Fruit fly (Drosophila melanogaster) whole organism, embryonic: ENCODE data around the gene Alg7.

Source experiments
- CG1529 ChIP-seq: fragments of 200-800 bp; sonication (Bioruptor generic); optimal IDR thresholded peaks from 3 replicates; lab custom pipeline; 2018; ENCODE audit warnings: missing biosample characterization, missing genetic modification characterization
- CG4360 ChIP-seq: fragments of 200-800 bp; sonication (Bioruptor generic); IDR thresholded peaks from 2 replicates; pipeline ENCODE4 v1.3.6; 2022; ENCODE audit warnings: missing biosample characterization, missing genetic modification characterization
- grau ChIP-seq: fragments of 200-800 bp; optimal IDR thresholded peaks from 3 replicates; lab custom pipeline; 2019; ENCODE audit warnings: missing biosample characterization, mild to moderate bottlenecking, missing genetic modification characterization, moderate library complexity
- tap ChIP-seq: fragments of 200-800 bp; optimal IDR thresholded peaks from 3 replicates; lab custom pipeline; 2019; ENCODE audit warnings: missing biosample characterization, mild to moderate bottlenecking, missing genetic modification characterization, moderate library complexity

- TF ChIP-seq grau (tag; lab: Kevin White, UChicago) (no peak), CG4360 (no peak), CG1529 (GFP tag; lab: Kevin White, UChicago) (no peak), tap (tag; lab: Kevin White, UChicago) (no peak)
Measured at dm6 chr2L:13154313-13154712, 24.7 kb upstream of the Alg7 start.
